Fruit fly (Drosophila melanogaster) whole organism, adult: ENCODE results near the gene CG17917.

Experiments
- CG11617 ChIP-seq: fragments of 200-800 bp; sonication (Bioruptor generic); optimal IDR thresholded peaks from 2 replicates; lab custom pipeline; 2017; ENCODE audit warnings: mild to moderate bottlenecking, missing biosample characterization, missing genetic modification reagents, missing genetic modification characterization
- CG12768 ChIP-seq: fragments of 200-800 bp; sonication (Bioruptor generic); optimal IDR thresholded peaks from 2 replicates; lab custom pipeline; 2017; ENCODE audit warnings: missing biosample characterization, missing genetic modification characterization, mild to moderate bottlenecking, moderate library complexity, missing genetic modification reagents
- CG14711 ChIP-seq: fragments of 200-800 bp; sonication (Bioruptor generic); optimal IDR thresholded peaks from 2 replicates; lab custom pipeline; 2018; ENCODE audit warnings: missing biosample characterization, mild to moderate bottlenecking, missing genetic modification characterization, moderate library complexity
- CG1620 ChIP-seq: fragments of 200-800 bp; sonication (Bioruptor generic); optimal IDR thresholded peaks from 2 replicates; lab custom pipeline; 2016; ENCODE audit warnings: missing biosample characterization, missing genetic modification characterization
- CG33017 ChIP-seq: fragments of 200-800 bp; sonication (Bioruptor generic); optimal IDR thresholded peaks from 2 replicates; lab custom pipeline; 2018; ENCODE audit warnings: missing biosample characterization, mild to moderate bottlenecking, missing genetic modification characterization, moderate library complexity
- CG5204 ChIP-seq: fragments of 200-800 bp; sonication (Bioruptor generic); optimal IDR thresholded peaks from 2 replicates; lab custom pipeline; 2016; ENCODE audit warnings: missing biosample characterization, missing genetic modification characterization
- CG7045 ChIP-seq: fragments of 200-800 bp; sonication (Bioruptor generic); optimal IDR thresholded peaks from 2 replicates; lab custom pipeline; 2017; ENCODE audit warnings: missing biosample characterization, mild to moderate bottlenecking, missing genetic modification characterization
- CG7101 ChIP-seq: fragments of 200-800 bp; sonication (Bioruptor generic); optimal IDR thresholded peaks from 2 replicates; lab custom pipeline; 2018; ENCODE audit warnings: missing biosample characterization, mild to moderate bottlenecking, missing genetic modification characterization, moderate library complexity
- Clk ChIP-seq: fragments of 200-800 bp; sonication (Bioruptor generic); optimal IDR thresholded peaks from 2 replicates; lab custom pipeline; 2017; ENCODE audit warnings: missing biosample characterization, missing genetic modification characterization
- Crg-1 ChIP-seq: fragments of 200-800 bp; sonication (Bioruptor generic); optimal IDR thresholded peaks from 2 replicates; lab custom pipeline; 2016; ENCODE audit warnings: missing biosample characterization, missing genetic modification characterization
- Hr96 ChIP-seq: fragments of 200-800 bp; sonication (Bioruptor generic); optimal IDR thresholded peaks from 2 replicates; lab custom pipeline; 2016; ENCODE audit warnings: missing biosample characterization, missing genetic modification characterization
- Mnt ChIP-seq: fragments of 200-800 bp; sonication (Bioruptor generic); optimal IDR thresholded peaks from 2 replicates; lab custom pipeline; 2016; ENCODE audit warnings: missing biosample characterization, mild to moderate bottlenecking, missing genetic modification characterization
- bab1 ChIP-seq: fragments of 200-800 bp; sonication (Bioruptor generic); optimal IDR thresholded peaks from 3 replicates; lab custom pipeline; 2019; ENCODE audit warnings: missing biosample characterization, mild to moderate bottlenecking, missing genetic modification characterization, moderate library complexity
- cic ChIP-seq: fragments of 200-800 bp; sonication (Bioruptor generic); optimal IDR thresholded peaks from 2 replicates; lab custom pipeline; 2017; ENCODE audit warnings: missing biosample characterization, mild to moderate bottlenecking, missing genetic modification characterization, moderate library complexity
- cnc ChIP-seq, 2 experiments: fragments of >200 bp; optimal IDR thresholded peaks; 2 replicates each; lab custom pipeline; 2017
- kay ChIP-seq: fragments of 200-800 bp; sonication (Bioruptor generic); peaks from one replicate; lab custom pipeline; 2016; ENCODE audit warnings: missing biosample characterization, missing genetic modification characterization, borderline replicate concordance
- ovo ChIP-seq: fragments of 200-800 bp; sonication (Bioruptor generic); optimal IDR thresholded peaks from 2 replicates; lab custom pipeline; 2016; ENCODE audit warnings: missing biosample characterization, missing genetic modification characterization
- pad ChIP-seq: fragments of 200-800 bp; sonication (Bioruptor generic); optimal IDR thresholded peaks from 3 replicates; lab custom pipeline; 2017; ENCODE audit warnings: missing biosample characterization, missing genetic modification characterization, mild to moderate bottlenecking, moderate library complexity, missing genetic modification reagents
- tj ChIP-seq: fragments of 200-800 bp; sonication (Bioruptor generic); optimal IDR thresholded peaks from 3 replicates; lab custom pipeline; 2017; ENCODE audit warnings: missing biosample characterization, mild to moderate bottlenecking, missing genetic modification characterization, moderate library complexity
- toe ChIP-seq: fragments of 200-800 bp; sonication (Bioruptor generic); optimal IDR thresholded peaks from 2 replicates; lab custom pipeline; 2016; ENCODE audit warnings: missing biosample characterization, missing genetic modification characterization

Gene CG17917

dm6 chr3R:6341668-6342067 lies at the start of gene CG17917:
TSS of gene CG17917 (plus strand) at chr3R:6341968.
- TF ChIP-seq Hr96 (GFP tag; lab: Kevin White, UChicago) (no peak), toe (GFP tag; lab: Kevin White, UChicago) (no peak), Mnt (GFP tag; lab: Kevin White, UChicago) (no peak), tj (GFP tag; lab: Kevin White, UChicago) (no peak), CG33017 (tag; lab: Kevin White, UChicago) (no peak), CG11617 (GFP tag; lab: Kevin White, UChicago) (no peak), CG12768 (GFP tag; lab: Kevin White, UChicago) (no peak), CG1620 (GFP tag; lab: Kevin White, UChicago) (no peak), kay (no peak), CG5204 (GFP tag; lab: Kevin White, UChicago) (no peak), Clk (GFP tag; lab: Kevin White, UChicago) (no peak), CG7045 (GFP tag; lab: Kevin White, UChicago) (no peak), ovo (GFP tag; lab: Kevin White, UChicago) (no peak), cnc (optimal IDR thresholded peaks at IDR 0.05; lab: Kevin White, UChicago) (no peak), CG14711 (no peak), cic (GFP tag; lab: Kevin White, UChicago) (no peak), bab1 (GFP tag; lab: Kevin White, UChicago) (no peak), pad (GFP tag; lab: Kevin White, UChicago) (no peak), CG7101 (tag; lab: Kevin White, UChicago) (no peak), Crg-1 (no peak)

- TF ChIP-seq toe (GFP tag; lab: Kevin White, UChicago) (no peak), Crg-1 (no peak), pad (GFP tag; lab: Kevin White, UChicago) (no peak), CG7101 (tag; lab: Kevin White, UChicago) (no peak), cnc (optimal IDR thresholded peaks at IDR 0.05; lab: Kevin White, UChicago) (no peak), CG11617 (GFP tag; lab: Kevin White, UChicago) (no peak), CG33017 (tag; lab: Kevin White, UChicago) (no peak), Mnt (GFP tag; lab: Kevin White, UChicago) (no peak), Clk (GFP tag; lab: Kevin White, UChicago) (no peak), CG1620 (GFP tag; lab: Kevin White, UChicago) (no peak)
These were observed 47.7 kb upstream of the CG17917 start for dm6 chr3R:6294046-6294445.

dm6 chr3R:6297164-6297563 lies 44.6 kb upstream of the CG17917 start:
- TF ChIP-seq CG12768 (GFP tag; lab: Kevin White, UChicago) = no peak
- no peak for TF ChIP-seq toe (GFP tag; lab: Kevin White, UChicago)
- no peak for TF ChIP-seq bab1 (GFP tag; lab: Kevin White, UChicago)
- TF ChIP-seq CG5204 (GFP tag; lab: Kevin White, UChicago) = no peak
- no peak for TF ChIP-seq cnc (optimal IDR thresholded peaks at IDR 0.05; lab: Kevin White, UChicago)
- no peak for TF ChIP-seq Crg-1
- TF ChIP-seq CG1620 (GFP tag; lab: Kevin White, UChicago) = no peak
- no peak for TF ChIP-seq CG11617 (GFP tag; lab: Kevin White, UChicago)
- TF ChIP-seq ovo (GFP tag; lab: Kevin White, UChicago) = no peak
- no peak for TF ChIP-seq tj (GFP tag; lab: Kevin White, UChicago)

- TF ChIP-seq pad (GFP tag; lab: Kevin White, UChicago) (no peak), CG7045 (GFP tag; lab: Kevin White, UChicago) (no peak), CG11617 (GFP tag; lab: Kevin White, UChicago) (no peak), Mnt (GFP tag; lab: Kevin White, UChicago) (no peak), cic (GFP tag; lab: Kevin White, UChicago) (no peak), CG1620 (GFP tag; lab: Kevin White, UChicago) (no peak), CG12768 (GFP tag; lab: Kevin White, UChicago) (no peak), tj (GFP tag; lab: Kevin White, UChicago) (no peak), toe (GFP tag; lab: Kevin White, UChicago) (no peak), Hr96 (GFP tag; lab: Kevin White, UChicago) (no peak), Crg-1 (no peak), ovo (GFP tag; lab: Kevin White, UChicago) (no peak), CG7101 (tag; lab: Kevin White, UChicago) (no peak), cnc (optimal IDR thresholded peaks at IDR 0.05; lab: Kevin White, UChicago) (no peak)
These were observed 42.9 kb upstream of the CG17917 start, which contains the start of gene Osi14 for dm6 chr3R:6298828-6299227. TSS of gene Osi14 (plus strand) at chr3R:6299128.

dm6 chr3R:6301257-6301839 lies 40.4 kb upstream of the CG17917 start, which contains the start of gene Osi15:
TSS of gene Osi15 (plus strand) at chr3R:6301804.
- TF ChIP-seq Crg-1 (no peak), CG7045 (GFP tag; lab: Kevin White, UChicago) (no peak), CG1620 (GFP tag; lab: Kevin White, UChicago) (no peak), CG5204 (GFP tag; lab: Kevin White, UChicago) (no peak), CG11617 (GFP tag; lab: Kevin White, UChicago) (no peak), pad (GFP tag; lab: Kevin White, UChicago) (no peak), CG12768 (GFP tag; lab: Kevin White, UChicago) (no peak), cic (GFP tag; lab: Kevin White, UChicago) (no peak), ovo (GFP tag; lab: Kevin White, UChicago) (no peak), cnc (optimal IDR thresholded peaks at IDR 0.05; lab: Kevin White, UChicago) (no peak), Mnt (GFP tag; lab: Kevin White, UChicago) (no peak), CG7101 (tag; lab: Kevin White, UChicago) (no peak), CG14711 (no peak), CG33017 (tag; lab: Kevin White, UChicago) (no peak)
